Fruit fly (Drosophila melanogaster) whole organism, embryonic: ENCODE data around the gene CG43273.

Experiments used
- CG17186 ChIP-seq: fragments of 200-800 bp; sonication (Bioruptor generic); optimal IDR thresholded peaks from 3 replicates; lab custom pipeline; 2017; ENCODE audit warnings: missing biosample characterization, missing genetic modification reagents, missing genetic modification characterization
- Tbp ChIP-seq: fragments of >200 bp; optimal IDR thresholded peaks from 2 replicates; lab custom pipeline; 2018; ENCODE audit warnings: missing biosample characterization, missing genetic modification characterization
- chm ChIP-seq: fragments of 200-800 bp; sonication (Bioruptor generic); IDR thresholded peaks from 2 replicates; pipeline ENCODE4 v1.3.6; 2022; ENCODE audit warnings: missing biosample characterization, missing genetic modification characterization
- dysf ChIP-seq: fragments of 200-800 bp; sonication (Bioruptor generic); IDR thresholded peaks from 3 replicates; pipeline ENCODE4 v1.3.6; 2022; ENCODE audit warnings: missing biosample characterization, missing genetic modification characterization
- hb ChIP-seq: fragments of 200-800 bp; sonication (Bioruptor generic); IDR thresholded peaks from 3 replicates; pipeline ENCODE4 v1.3.6; 2022; ENCODE audit warnings: missing biosample characterization, missing genetic modification characterization; ENCODE audit not compliant: partially characterized antibody
- sc ChIP-seq, 3 experiments: fragments of >200 bp in 2 of 3; fragments of 200-800 bp in 1 of 3; sonication (Bioruptor generic) in 1 of 3; optimal IDR thresholded peaks; 2 replicates in 2 of 3; 3 replicates in 1 of 3; lab custom pipeline; 2017; ENCODE audit warnings: mild to moderate bottlenecking in 1 of 3, missing biosample characterization in 1 of 3, missing genetic modification characterization in 1 of 3, missing genetic modification reagents in 1 of 3

dm6 chr3R:24833652-24834051 lies 3.6 kb downstream of the CG43273 start, which contains the start of gene sosie:
- TF ChIP-seq chm (no peak), CG17186 (GFP tag; lab: Kevin White, UChicago) (no peak), hb (GFP tag; lab: Robert Waterston, UW) (no peak), sc (optimal IDR thresholded peaks at IDR 0.05; lab: Kevin White, UChicago) (no peak), sc (GFP tag; optimal IDR thresholded peaks at IDR 0.05; lab: Kevin White, UChicago) (no peak), dysf (GFP tag; lab: Robert Waterston, UW) (no peak), Tbp (GFP tag; lab: Kevin White, UChicago) (no peak)
